Worm (Caenorhabditis elegans) whole organism, midembryonic: ENCODE results near the gene lgc-33.

ENCODE experiments used
- T22C8.4 ChIP-seq: fragments of 200-800 bp; sonication (Bioruptor generic); IDR thresholded peaks from 2 replicates; pipeline ENCODE4 v1.3.6; 2022; ENCODE audit warnings: missing genetic modification characterization, missing compliant biosample characterization
- cog-1 ChIP-seq: sonication (generic microtip); optimal IDR thresholded peaks from 2 replicates; lab custom pipeline; 2016; ENCODE audit warnings: missing genetic modification characterization, missing compliant biosample characterization
- flt-1 ChIP-seq: fragments of 200-800 bp; sonication (Bioruptor generic); IDR thresholded peaks from 2 replicates; pipeline ENCODE4 v1.3.6; 2022; ENCODE audit warnings: missing genetic modification characterization, missing compliant biosample characterization
- klf-2 ChIP-seq: fragments of 200-800 bp; sonication (Bioruptor generic); conservative IDR thresholded peaks from 2 replicates; pipeline ENCODE4 v1.3.6; 2022; ENCODE audit warnings: missing genetic modification reagents, missing genetic modification characterization, missing compliant biosample characterization
- ref-1 ChIP-seq: fragments of 200-800 bp; sonication (Bioruptor generic); conservative IDR thresholded peaks from 2 replicates; pipeline ENCODE4 v1.3.6; 2022; ENCODE audit warnings: missing genetic modification reagents, missing genetic modification characterization, missing compliant biosample characterization
- tab-1 ChIP-seq: fragments of 200-800 bp; sonication (Bioruptor generic); IDR thresholded peaks from 2 replicates; pipeline ENCODE4 v1.3.6; 2022; ENCODE audit warnings: missing genetic modification characterization, missing compliant biosample characterization
- ztf-23 ChIP-seq: fragments of 200-800 bp; sonication (Bioruptor generic); IDR thresholded peaks from 2 replicates; pipeline ENCODE4 v1.3.6; 2022; ENCODE audit warnings: missing genetic modification reagents, missing genetic modification characterization, missing compliant biosample characterization
- ztf-29 ChIP-seq: fragments of 200-800 bp; sonication (Bioruptor generic); IDR thresholded peaks from 2 replicates; pipeline ENCODE4 v1.3.6; 2022; ENCODE audit warnings: missing genetic modification reagents, missing genetic modification characterization, missing compliant biosample characterization

ce11 chrIV:826145-826544, 19.2 kb upstream of the lgc-33 start:
- TF ChIP-seq cog-1 (no peak), flt-1 (GFP tag; lab: Robert Waterston, UW) (no peak), T22C8.4 (GFP tag; lab: Robert Waterston, UW) (no peak), ztf-29 (GFP tag; lab: Robert Waterston, UW) (no peak), klf-2 (GFP tag; lab: Robert Waterston, UW) (no peak), tab-1 (GFP tag; lab: Robert Waterston, UW) (no peak), ztf-23 (GFP tag; lab: Robert Waterston, UW) (no peak), ref-1 (GFP tag; lab: Robert Waterston, UW) (no peak)
